Worm (Caenorhabditis elegans) whole organism, L4 larva: Measurements from ENCODE around the gene gmeb-1.

Source experiments
- ama-1 ChIP-seq: fragments of 150-350 bp; optimal IDR thresholded peaks from 2 replicates; lab custom pipeline; 2014; ENCODE audit warnings: inconsistent platforms, mixed read lengths
- ceh-28 ChIP-seq: fragments of 150-350 bp; optimal IDR thresholded peaks from 2 replicates; lab custom pipeline; 2014; ENCODE audit warnings: missing biosample characterization, missing genetic modification reagents, missing genetic modification characterization
- lim-7 ChIP-seq: fragments of 200-800 bp; sonication (Bioruptor generic); IDR thresholded peaks from 2 replicates; pipeline ENCODE4 v1.3.6; 2022; ENCODE audit warnings: missing genetic modification characterization, missing compliant biosample characterization
- lin-13 ChIP-seq: fragments of 150-350 bp; optimal IDR thresholded peaks from 2 replicates; lab custom pipeline; 2014; ENCODE audit warnings: missing biosample characterization, missing genetic modification reagents, missing genetic modification characterization
- mdl-1 ChIP-seq, 2 experiments: fragments of 150-350 bp in 1 of 2; sonication (generic microtip) in 1 of 2; optimal IDR thresholded peaks; 2 replicates each; lab custom pipeline; 2014 to 2017; ENCODE audit warnings: missing biosample characterization in 2 of 2, missing genetic modification characterization in 2 of 2
- nhr-11 ChIP-seq: fragments of 150-350 bp; optimal IDR thresholded peaks from 2 replicates; lab custom pipeline; 2014; ENCODE audit warnings: missing biosample characterization, missing genetic modification characterization
- nhr-237 ChIP-seq: sonication (generic microtip); optimal IDR thresholded peaks from 2 replicates; lab custom pipeline; 2017; ENCODE audit warnings: missing biosample characterization, missing genetic modification characterization
- nhr-28 ChIP-seq: fragments of 150-350 bp; optimal IDR thresholded peaks from 2 replicates; lab custom pipeline; 2014; ENCODE audit warnings: missing biosample characterization, missing genetic modification characterization
- unc-62 ChIP-seq, 3 experiments: fragments of 150-350 bp in 1 of 3; sonication (generic microtip); optimal IDR thresholded peaks in 2 of 3; peaks in 1 of 3; 1 replicate in 1 of 3; 2 replicates in 2 of 3; lab custom pipeline; 2014 to 2017; ENCODE audit warnings: missing biosample characterization in 3 of 3, missing genetic modification characterization in 3 of 3, missing genetic modification reagents in 3 of 3, missing genotype in 1 of 3

DNA sequence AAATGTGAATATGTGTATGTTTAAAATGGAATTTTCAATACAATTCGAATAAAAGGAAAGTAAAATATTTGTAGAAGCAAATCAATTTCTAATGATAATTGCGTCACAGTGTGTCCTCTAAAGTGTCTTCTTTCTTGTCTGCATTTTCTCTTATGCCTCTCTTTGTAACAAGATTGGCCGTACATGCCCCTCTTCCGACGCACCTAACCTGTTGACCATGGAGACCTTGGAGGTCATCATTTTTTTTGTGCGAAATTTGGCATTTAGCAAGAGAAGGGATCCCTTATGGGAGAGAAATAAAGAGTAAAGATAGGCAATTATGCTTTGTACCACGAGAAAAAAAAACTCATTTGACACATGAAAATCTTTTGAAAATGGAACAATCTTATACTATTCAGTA lies 8.9 kb downstream of the gmeb-1 start, which contains the start of gene F23F1.4:
- TF ChIP-seq lin-13 = no peak
- TF ChIP-seq mdl-1 (tag; optimal IDR thresholded peaks at IDR 0.05; lab: Kevin White, UChicago) = no peak
- TF ChIP-seq nhr-237 (tag; lab: Kevin White, UChicago) = no peak
- TF ChIP-seq nhr-11 = no peak
- no peak for TF ChIP-seq nhr-28 (tag; lab: Kevin White, UChicago)
- TF ChIP-seq lim-7 (GFP tag; lab: Robert Waterston, UW) = no peak
- no peak for TF ChIP-seq ceh-28 (tag; lab: Kevin White, UChicago)
- TF ChIP-seq ama-1 (lab: Kevin White, UChicago) = no peak
- no peak for TF ChIP-seq unc-62 (GFP tag; optimal IDR thresholded peaks at IDR 0.05 in 1 of 2; lab: Kevin White, UChicago)
- TF ChIP-seq unc-62 (tag; optimal IDR thresholded peaks at IDR 0.05; lab: Kevin White, UChicago) = no peak
